Worm (Caenorhabditis elegans) whole organism, young adult: Measurements from ENCODE around the gene M03B6.3.
A peak's percentile ranks its signal among the peaks of the same experiment; 100 is the strongest.

Source experiments
- F57C9.4 ChIP-seq: sonication (generic microtip); optimal IDR thresholded peaks from 2 replicates; lab custom pipeline; 2017; ENCODE audit warnings: mild to moderate bottlenecking, missing genetic modification characterization, missing compliant biosample characterization
- T26A5.8 ChIP-seq: sonication (generic microtip); optimal IDR thresholded peaks from 2 replicates; lab custom pipeline; 2016; ENCODE audit warnings: missing genetic modification characterization, missing compliant biosample characterization
- Y67H2A.10 ChIP-seq: fragments of 200-800 bp; sonication (Bioruptor generic); conservative IDR thresholded peaks from 2 replicates; pipeline ENCODE4 v1.3.6; 2022; ENCODE audit warnings: missing genetic modification reagents, missing genetic modification characterization, missing compliant biosample characterization
- Y95B8A.8 ChIP-seq: fragments of 200-800 bp; sonication (Bioruptor generic); IDR thresholded peaks from 2 replicates; pipeline ENCODE4 v1.3.6; 2022; ENCODE audit warnings: missing genetic modification reagents, missing genetic modification characterization, missing compliant biosample characterization
- atf-7 ChIP-seq: sonication (generic microtip); optimal IDR thresholded peaks from 2 replicates; lab custom pipeline; 2017; ENCODE audit warnings: mild to moderate bottlenecking, missing genetic modification characterization, missing compliant biosample characterization
- attf-5 ChIP-seq: fragments of 200-800 bp; sonication (Bioruptor generic); optimal IDR thresholded peaks from 2 replicates; lab custom pipeline; 2018; ENCODE audit warnings: mild to moderate bottlenecking, missing genetic modification characterization, missing compliant biosample characterization
- bed-1 ChIP-seq: fragments of 200-800 bp; sonication (Bioruptor generic); IDR thresholded peaks from 2 replicates; pipeline ENCODE4 v1.3.6; 2022; ENCODE audit warnings: missing genetic modification reagents, missing genetic modification characterization, missing compliant biosample characterization
- ceh-79 ChIP-seq: sonication (generic microtip); optimal IDR thresholded peaks from 2 replicates; lab custom pipeline; 2017; ENCODE audit warnings: mild to moderate bottlenecking, missing genetic modification characterization, missing compliant biosample characterization
- chd-7 ChIP-seq: sonication (generic microtip); optimal IDR thresholded peaks from 2 replicates; lab custom pipeline; 2016; ENCODE audit warnings: mild to moderate bottlenecking, missing genetic modification characterization, moderate library complexity, missing compliant biosample characterization
- dox-1 ChIP-seq: fragments of 200-800 bp; sonication (Bioruptor generic); IDR thresholded peaks from 2 replicates; pipeline ENCODE4 v1.3.6; 2022; ENCODE audit warnings: missing genetic modification reagents, missing genetic modification characterization, missing compliant biosample characterization
- dpff-1 ChIP-seq: sonication (generic microtip); optimal IDR thresholded peaks from 2 replicates; lab custom pipeline; 2017; ENCODE audit warnings: mild to moderate bottlenecking, missing genetic modification characterization, missing compliant biosample characterization
- efl-1 ChIP-seq: fragments of 150-350 bp; optimal IDR thresholded peaks from 2 replicates; lab custom pipeline; 2014; ENCODE audit warnings: missing biosample characterization, missing genetic modification reagents, missing genetic modification characterization
- egl-18 ChIP-seq: fragments of 200-800 bp; sonication (Bioruptor generic); IDR thresholded peaks from 2 replicates; pipeline ENCODE4 v1.3.6; 2022; ENCODE audit warnings: missing genetic modification reagents, missing genetic modification characterization, missing compliant biosample characterization
- egl-44 ChIP-seq: fragments of 200-800 bp; sonication (Bioruptor generic); IDR thresholded peaks from 2 replicates; pipeline ENCODE4 v1.3.6; 2022; ENCODE audit warnings: missing genetic modification reagents, missing genetic modification characterization, missing compliant biosample characterization
- ekl-4 ChIP-seq: fragments of 200-800 bp; sonication (Bioruptor generic); IDR thresholded peaks from 2 replicates; pipeline ENCODE4 v1.3.6; 2022; ENCODE audit warnings: missing genetic modification reagents, missing genetic modification characterization, missing compliant biosample characterization
- ets-4 ChIP-seq: fragments of 200-800 bp; sonication (Bioruptor generic); optimal IDR thresholded peaks from 2 replicates; lab custom pipeline; 2018; ENCODE audit warnings: mild to moderate bottlenecking, missing genetic modification characterization, missing compliant biosample characterization
- him-1 ChIP-seq: sonication (generic microtip); optimal IDR thresholded peaks from 2 replicates; lab custom pipeline; 2016; ENCODE audit warnings: missing genotype, missing genetic modification reagents, missing genetic modification characterization, missing compliant biosample characterization
- hlh-26 ChIP-seq: fragments of 200-800 bp; sonication (Bioruptor generic); conservative IDR thresholded peaks from 2 replicates; pipeline ENCODE4 v1.3.6; 2022; ENCODE audit warnings: missing genetic modification reagents, missing genetic modification characterization, missing compliant biosample characterization
- hmg-1.2 ChIP-seq: fragments of 200-800 bp; sonication (Bioruptor generic); IDR thresholded peaks from 2 replicates; pipeline ENCODE4 v1.3.6; 2022; ENCODE audit warnings: missing genetic modification reagents, missing genetic modification characterization, missing compliant biosample characterization
- let-526 ChIP-seq: fragments of 200-800 bp; sonication (Bioruptor generic); IDR thresholded peaks from 2 replicates; pipeline ENCODE4 v1.3.6; 2022; ENCODE audit warnings: missing genetic modification reagents, missing genetic modification characterization, missing compliant biosample characterization
- lin-35 ChIP-seq, 3 experiments: fragments of 150-350 bp in 2 of 3; sonication (generic microtip) in 1 of 3; optimal IDR thresholded peaks; 2 replicates each; lab custom pipeline; 2014 to 2018; ENCODE audit warnings: missing biosample characterization in 3 of 3, missing genetic modification characterization in 3 of 3, missing genetic modification reagents in 3 of 3
- lsy-27 ChIP-seq: sonication (generic microtip); optimal IDR thresholded peaks from 2 replicates; lab custom pipeline; 2017; ENCODE audit warnings: missing genetic modification characterization, mild to moderate bottlenecking, missing compliant biosample characterization, antibody characterized with exemption, missing genotype, borderline replicate concordance; ENCODE audit not compliant: insufficient read depth
- madf-3 ChIP-seq: fragments of 200-800 bp; sonication (Bioruptor generic); IDR thresholded peaks from 2 replicates; pipeline ENCODE4 v1.3.6; 2022; ENCODE audit warnings: missing genetic modification reagents, missing genetic modification characterization, missing compliant biosample characterization
- mes-4 ChIP-seq: sonication (generic microtip); optimal IDR thresholded peaks from 2 replicates; lab custom pipeline; 2016; ENCODE audit warnings: missing genotype, missing genetic modification characterization, missing compliant biosample characterization
- nfyb-1 ChIP-seq: fragments of 200-800 bp; sonication (Bioruptor generic); IDR thresholded peaks from 2 replicates; pipeline ENCODE4 v1.3.6; 2022; ENCODE audit warnings: missing genetic modification reagents, missing genetic modification characterization, missing compliant biosample characterization
- nhr-80 ChIP-seq: sonication (generic microtip); optimal IDR thresholded peaks from 2 replicates; lab custom pipeline; 2016; ENCODE audit warnings: missing genetic modification characterization, missing compliant biosample characterization
- nhr-90 ChIP-seq: sonication (generic microtip); optimal IDR thresholded peaks from 2 replicates; lab custom pipeline; 2016; ENCODE audit warnings: missing genotype, mild to moderate bottlenecking, missing genetic modification characterization, missing compliant biosample characterization
- pbrm-1 ChIP-seq: fragments of 200-800 bp; sonication (Bioruptor generic); IDR thresholded peaks from 2 replicates; pipeline ENCODE4 v1.3.6; 2022; ENCODE audit warnings: missing genetic modification reagents, missing genetic modification characterization, missing compliant biosample characterization
- rcor-1 ChIP-seq: fragments of 200-800 bp; sonication (Bioruptor generic); IDR thresholded peaks from 2 replicates; pipeline ENCODE4 v1.3.6; 2022; ENCODE audit warnings: missing genetic modification reagents, missing genetic modification characterization, missing compliant biosample characterization
- repo-1 ChIP-seq: sonication (generic microtip); optimal IDR thresholded peaks from 2 replicates; lab custom pipeline; 2017; ENCODE audit warnings: mild to moderate bottlenecking, missing genetic modification characterization, missing compliant biosample characterization
- rpc-1 ChIP-seq, 2 experiments: fragments of 150-350 bp in 1 of 2; sonication (generic microtip) in 1 of 2; optimal IDR thresholded peaks; 2 replicates each; lab custom pipeline; 2014 to 2018; ENCODE audit warnings: missing biosample characterization in 1 of 2, missing genetic modification characterization in 1 of 2, missing genetic modification reagents in 1 of 2, missing genotype in 1 of 2
- sea-2 ChIP-seq: fragments of 200-800 bp; sonication (Bioruptor generic); IDR thresholded peaks from 2 replicates; pipeline ENCODE4 v1.3.6; 2022; ENCODE audit warnings: missing genetic modification characterization, missing compliant biosample characterization
- snpc-3.4 ChIP-seq: sonication (generic microtip); optimal IDR thresholded peaks from 2 replicates; lab custom pipeline; 2017; ENCODE audit warnings: missing genetic modification characterization, mild to moderate bottlenecking, missing compliant biosample characterization, antibody characterized with exemption, moderate library complexity, missing genotype, missing genetic modification reagents
- sptf-2 ChIP-seq: fragments of 200-800 bp; sonication (Bioruptor generic); optimal IDR thresholded peaks from 2 replicates; lab custom pipeline; 2018; ENCODE audit warnings: mild to moderate bottlenecking, missing genetic modification characterization, missing compliant biosample characterization
- unc-130 ChIP-seq: sonication (generic microtip); optimal IDR thresholded peaks from 2 replicates; lab custom pipeline; 2016; ENCODE audit warnings: missing genetic modification reagents, missing genetic modification characterization, missing compliant biosample characterization
- zfh-2 ChIP-seq: fragments of 200-800 bp; sonication (Bioruptor generic); conservative IDR thresholded peaks from 2 replicates; pipeline ENCODE4 v1.3.6; 2022; ENCODE audit warnings: missing genetic modification reagents, missing genetic modification characterization, missing compliant biosample characterization
- zim-3 ChIP-seq: sonication (generic microtip); optimal IDR thresholded peaks from 2 replicates; lab custom pipeline; 2017; ENCODE audit warnings: mild to moderate bottlenecking, missing genetic modification characterization, moderate library complexity, missing compliant biosample characterization
- ztf-28 ChIP-seq: fragments of 200-800 bp; sonication (Bioruptor generic); IDR thresholded peaks from 2 replicates; pipeline ENCODE4 v1.3.6; 2022; ENCODE audit warnings: missing genetic modification reagents, missing genetic modification characterization, missing compliant biosample characterization

Gene M03B6.3

ce11 chrX:13886195-13886594, 22.1 kb upstream of the M03B6.3 start (continued):
- no peak for TF ChIP-seq zim-3
- TF ChIP-seq dox-1 (GFP tag; lab: Robert Waterston, UW): no peak
- no peak for TF ChIP-seq Y95B8A.8 (GFP tag; lab: Robert Waterston, UW)
- no peak for TF ChIP-seq unc-130 (GFP tag; lab: Kevin White, UChicago)
- peak; percentile 12 for TF ChIP-seq sptf-2 (GFP tag; lab: Kevin White, UChicago)
- peak; percentile 22 for TF ChIP-seq rpc-1 (optimal IDR thresholded peaks at IDR 0.05; lab: Kevin White, UChicago)
- peak; percentile 55 for TF ChIP-seq rpc-1 (tag; optimal IDR thresholded peaks at IDR 0.05; lab: Kevin White, UChicago)
- no peak for TF ChIP-seq Y67H2A.10 (GFP tag; lab: Robert Waterston, UW)
- TF ChIP-seq egl-18 (GFP tag; lab: Robert Waterston, UW): no peak
- TF ChIP-seq ceh-79 (tag; lab: Kevin White, UChicago): no peak
- TF ChIP-seq dpff-1: no peak
- 0 out of 2 replicates have a peak, but pooled peaks have one; percentile 27 for TF ChIP-seq ztf-28 (GFP tag; lab: Robert Waterston, UW)
- TF ChIP-seq sea-2 (GFP tag; lab: Robert Waterston, UW): no peak
- TF ChIP-seq repo-1 (tag; lab: Kevin White, UChicago): no peak
- TF ChIP-seq lsy-27 (tag; lab: Kevin White, UChicago): no peak
- TF ChIP-seq bed-1 (GFP tag; lab: Robert Waterston, UW): no peak
- no peak for TF ChIP-seq nhr-90 (tag; lab: Kevin White, UChicago)
- 0 out of 2 replicates have a peak, but pooled peaks have one; percentile 23 for TF ChIP-seq egl-44 (GFP tag; lab: Robert Waterston, UW)
- TF ChIP-seq snpc-3.4 (tag; lab: Kevin White, UChicago): no peak
- no peak; the same call in 1 of the 2 replicates for TF ChIP-seq zfh-2 (GFP tag; lab: Robert Waterston, UW)
- no peak for TF ChIP-seq mes-4 (tag; lab: Kevin White, UChicago)
- TF ChIP-seq nfyb-1 (GFP tag; lab: Robert Waterston, UW): no peak
- no peak for TF ChIP-seq efl-1 (GFP tag; lab: Kevin White, UChicago)
- no peak for TF ChIP-seq attf-5 (GFP tag; lab: Kevin White, UChicago)
- no peak for TF ChIP-seq ets-4
- TF ChIP-seq madf-3 (GFP tag; lab: Robert Waterston, UW): no peak
- no peak for TF ChIP-seq chd-7
- 0 out of 2 replicates have a peak, but pooled peaks have one; percentile 41 for TF ChIP-seq rcor-1 (GFP tag; lab: Robert Waterston, UW)
- TF ChIP-seq atf-7 (tag; lab: Kevin White, UChicago): no peak
- no peak for TF ChIP-seq hlh-26 (GFP tag; lab: Robert Waterston, UW)
- TF ChIP-seq F57C9.4 (tag; lab: Kevin White, UChicago): no peak
- TF ChIP-seq him-1 (tag; lab: Kevin White, UChicago): no peak
- no peak; the same call in 1 of the 2 replicates for TF ChIP-seq pbrm-1
- no peak for TF ChIP-seq lin-35 (GFP tag; optimal IDR thresholded peaks at IDR 0.05; lab: Kevin White, UChicago)
- no peak for TF ChIP-seq T26A5.8 (tag; lab: Kevin White, UChicago)
- TF ChIP-seq ekl-4 (GFP tag; lab: Robert Waterston, UW): no peak
- no peak for TF ChIP-seq let-526
- TF ChIP-seq, all 124 proteins: peak for 9

- TF ChIP-seq nhr-80: peak; percentile 75
- no peak for TF ChIP-seq hmg-1.2 (GFP tag; lab: Robert Waterston, UW)
Measured at ce11 chrX:13885131-13885530, 21.0 kb upstream of the M03B6.3 start.
